Fruit fly (Drosophila melanogaster): ENCODE data around the gene CalpC.

Gene CalpC

dm6 chrX:16279340-16279941 is 46.1 kb upstream of the CalpC start (continued):
- TF ChIP-seq trem (tag; optimal IDR thresholded peaks at IDR 0.05) (peak; percentile 23), pfk (GFP tag; optimal IDR thresholded peaks at IDR 0.05) (no peak), Dbx (GFP tag; IDR thresholded peaks at IDR 0.05) (peak; percentile 90), Oaz (GFP tag; IDR thresholded peaks at IDR 0.05) (peak; percentile 29; the same call in 1 of the 2 replicates), CG6765 (GFP tag; optimal IDR thresholded peaks at IDR 0.05) (no peak), tin (GFP tag; optimal IDR thresholded peaks at IDR 0.05) (peak; percentile 74), CG34422 (GFP tag; IDR thresholded peaks at IDR 0.05) (peak; percentile 95), CG5245 (GFP tag; optimal IDR thresholded peaks at IDR 0.05) (peak; percentile 76), NFAT (GFP tag; IDR thresholded peaks at IDR 0.05) (peak; percentile 80), CG30020 (tag; optimal IDR thresholded peaks at IDR 0.05) (no peak), CG17612 (GFP tag; IDR thresholded peaks at IDR 0.05) (peak; percentile 85), CG7963 (GFP tag; IDR thresholded peaks at IDR 0.05; ENCODE audit: partially characterized antibody) (no peak), btn (GFP tag; optimal IDR thresholded peaks at IDR 0.05) (peak; percentile 58), fd3F (GFP tag; optimal IDR thresholded peaks at IDR 0.05) (peak; percentile 52), fru (optimal IDR thresholded peaks at IDR 0.05) (no peak), Pdp1 (GFP tag; optimal IDR thresholded peaks at IDR 0.05) (peak; percentile 74 to 94), CG1603 (tag; optimal IDR thresholded peaks at IDR 0.05) (peak; percentile 86), CG15073 (GFP tag; optimal IDR thresholded peaks at IDR 0.05) (no peak), CG7839 (tag; optimal IDR thresholded peaks at IDR 0.05) (peak; percentile 88), twi (tag; optimal IDR thresholded peaks at IDR 0.05) (peak; percentile 19), row (GFP tag; IDR thresholded peaks at IDR 0.05) (peak; percentile 92), CG12744 (GFP tag; optimal IDR thresholded peaks at IDR 0.05) (peak; percentile 18), CG9932 (GFP tag; IDR thresholded peaks at IDR 0.05) (peak; percentile 85), Sox102F (GFP tag; optimal IDR thresholded peaks at IDR 0.05) (peak; percentile 79), bab2 (GFP tag; optimal IDR thresholded peaks at IDR 0.05) (peak; percentile 83), CG11695 (GFP tag; IDR thresholded peaks at IDR 0.05) (peak; percentile 79; the same call in 2 of the 3 replicates), lov (optimal IDR thresholded peaks at IDR 0.05) (no peak), lov (GFP tag; IDR thresholded peaks at IDR 0.05) (peak; percentile 83; the same call in 2 of the 3 replicates), CG15514 (GFP tag; optimal IDR thresholded peaks at IDR 0.05) (peak; percentile 50), klu (GFP tag; IDR thresholded peaks at IDR 0.05) (peak; percentile 76), CG8944 (GFP tag; optimal IDR thresholded peaks at IDR 0.05) (peak; percentile 86), caup (GFP tag; optimal IDR thresholded peaks at IDR 0.05; ENCODE audit: severe bottlenecking) (peak; percentile 70), odd (GFP tag; optimal IDR thresholded peaks at IDR 0.05) (no peak), Adf1 (GFP tag; IDR thresholded peaks at IDR 0.05) (peak; percentile 31; the same call in 1 of the 2 replicates), gfzf (GFP tag; optimal IDR thresholded peaks at IDR 0.05) (no peak), slbo (GFP tag; IDR thresholded peaks at IDR 0.05) (peak; percentile 94), stc (GFP tag; IDR thresholded peaks at IDR 0.05) (peak; percentile 81), MBD-R2 (GFP tag; IDR thresholded peaks at IDR 0.05) (peak; percentile 68), bcd (GFP tag; optimal IDR thresholded peaks at IDR 0.05) (peak; percentile 80), cg (GFP tag; optimal IDR thresholded peaks at IDR 0.05) (no peak), hth (optimal IDR thresholded peaks at IDR 0.05) (no peak), pb (GFP tag; optimal IDR thresholded peaks at IDR 0.05) (peak; percentile 65), Optix (GFP tag; IDR thresholded peaks at IDR 0.05) (peak; percentile 88), Gsc (GFP tag; IDR thresholded peaks at IDR 0.05) (no peak; the same call in 1 of the 2 replicates), gcm (GFP tag; optimal IDR thresholded peaks at IDR 0.05) (peak; percentile 42), sens (GFP tag) (peak; percentile 99), CG2712 (tag; optimal IDR thresholded peaks at IDR 0.05) (peak; percentile 75), CG11085 (GFP tag; IDR thresholded peaks at IDR 0.05) (peak; percentile 85), CG12299 (tag; optimal IDR thresholded peaks at IDR 0.05) (peak; percentile 23), B-H1 (GFP tag; IDR thresholded peaks at IDR 0.05) (peak; percentile 88), NC2β (GFP tag; optimal IDR thresholded peaks at IDR 0.05) (peak; percentile 30)
